Fruit fly (Drosophila melanogaster) whole organism, embryonic: ENCODE measurements around the gene mRpL15.

Experiments
- Ada2b ChIP-seq: fragments of 200-800 bp; sonication (Bioruptor generic); IDR thresholded peaks from 2 replicates; pipeline ENCODE4 v1.3.6; 2022; ENCODE audit warnings: missing biosample characterization, missing genetic modification characterization
- CG10209 ChIP-seq: fragments of 200-800 bp; sonication (Bioruptor generic); optimal IDR thresholded peaks from 3 replicates; lab custom pipeline; 2017; ENCODE audit warnings: missing biosample characterization, mild to moderate bottlenecking, missing genetic modification characterization, missing genetic modification reagents
- CG10366 ChIP-seq: fragments of 200-800 bp; sonication (Bioruptor generic); IDR thresholded peaks from 2 replicates; pipeline ENCODE4 v1.3.6; 2022; ENCODE audit warnings: missing biosample characterization, missing genetic modification characterization
- CG10959 ChIP-seq: fragments of 200-800 bp; sonication (Bioruptor generic); IDR thresholded peaks from 2 replicates; pipeline ENCODE4 v1.3.6; 2022; ENCODE audit warnings: missing biosample characterization, missing genetic modification characterization
- CG11723 ChIP-seq: fragments of 200-800 bp; sonication (Bioruptor generic); optimal IDR thresholded peaks from 2 replicates; lab custom pipeline; 2017; ENCODE audit warnings: missing biosample characterization, mild to moderate bottlenecking, missing genetic modification characterization
- CG12219 ChIP-seq: fragments of 200-800 bp; sonication (Bioruptor generic); optimal IDR thresholded peaks from 3 replicates; lab custom pipeline; 2018; ENCODE audit warnings: missing biosample characterization, mild to moderate bottlenecking, missing genetic modification characterization
- CG1233 ChIP-seq: fragments of 200-800 bp; sonication (Bioruptor generic); optimal IDR thresholded peaks from 4 replicates; lab custom pipeline; 2018; ENCODE audit warnings: missing biosample characterization, mild to moderate bottlenecking, missing genetic modification characterization
- CG14050 ChIP-seq: fragments of 200-800 bp; sonication (Bioruptor generic); IDR thresholded peaks from 3 replicates; pipeline ENCODE4 v1.3.6; 2022; ENCODE audit warnings: missing biosample characterization, missing genetic modification characterization
- CG15601 ChIP-seq: fragments of 200-800 bp; sonication (Bioruptor generic); optimal IDR thresholded peaks from 3 replicates; lab custom pipeline; 2019; ENCODE audit warnings: missing biosample characterization, mild to moderate bottlenecking, missing genetic modification characterization, moderate library complexity
- CG15696 ChIP-seq: fragments of 200-800 bp; sonication (Bioruptor generic); optimal IDR thresholded peaks from 2 replicates; lab custom pipeline; 2019; ENCODE audit warnings: missing biosample characterization, mild to moderate bottlenecking, missing genetic modification characterization, moderate library complexity
- CG16815 ChIP-seq: fragments of 200-800 bp; sonication (Bioruptor generic); optimal IDR thresholded peaks from 3 replicates; lab custom pipeline; 2017; ENCODE audit warnings: missing biosample characterization, mild to moderate bottlenecking, missing genetic modification characterization
- CG17361 ChIP-seq: fragments of 200-800 bp; sonication (Bioruptor generic); IDR thresholded peaks from 3 replicates; pipeline ENCODE4 v1.3.6; 2022; ENCODE audit warnings: missing biosample characterization, missing genetic modification characterization
- CG2875 ChIP-seq: fragments of 200-800 bp; sonication (Bioruptor generic); optimal IDR thresholded peaks from 2 replicates; lab custom pipeline; 2017; ENCODE audit warnings: missing biosample characterization, mild to moderate bottlenecking, missing genetic modification characterization, missing genetic modification reagents
- CG30403 ChIP-seq: fragments of 200-800 bp; sonication (Bioruptor generic); optimal IDR thresholded peaks from 3 replicates; lab custom pipeline; 2016; ENCODE audit warnings: missing biosample characterization, missing genetic modification characterization
- CG32772 ChIP-seq: fragments of 200-800 bp; sonication (Bioruptor generic); IDR thresholded peaks from 2 replicates; pipeline ENCODE4 v1.3.6; 2022; ENCODE audit warnings: missing biosample characterization, missing genetic modification characterization
- CG34376 ChIP-seq: fragments of 200-800 bp; sonication (Bioruptor generic); optimal IDR thresholded peaks from 2 replicates; lab custom pipeline; 2018; ENCODE audit warnings: missing biosample characterization, mild to moderate bottlenecking, missing genetic modification characterization
- CG6791 ChIP-seq: fragments of 200-800 bp; sonication (Bioruptor generic); IDR thresholded peaks from 3 replicates; pipeline ENCODE4 v1.3.6; 2022; ENCODE audit warnings: missing biosample characterization, missing genetic modification characterization; ENCODE audit not compliant: partially characterized antibody
- CG7556 ChIP-seq: fragments of 200-800 bp; sonication (Bioruptor generic); optimal IDR thresholded peaks from 2 replicates; lab custom pipeline; 2017; ENCODE audit warnings: missing biosample characterization, mild to moderate bottlenecking, missing genetic modification characterization
- CG9797 ChIP-seq: fragments of 200-800 bp; sonication (Bioruptor generic); optimal IDR thresholded peaks from 3 replicates; lab custom pipeline; 2018; ENCODE audit warnings: missing biosample characterization, mild to moderate bottlenecking, missing genetic modification characterization
- CkIIα-i1 ChIP-seq: fragments of 200-800 bp; sonication (Bioruptor generic); IDR thresholded peaks from 2 replicates; pipeline ENCODE4 v1.3.6; 2022; ENCODE audit warnings: missing biosample characterization, missing genetic modification characterization
- Dbx ChIP-seq: fragments of 200-800 bp; sonication (Bioruptor generic); IDR thresholded peaks from 3 replicates; pipeline ENCODE4 v1.3.6; 2022; ENCODE audit warnings: missing biosample characterization, missing genetic modification characterization
- Deaf1 ChIP-seq: fragments of 200-800 bp; optimal IDR thresholded peaks from 3 replicates; lab custom pipeline; 2019; ENCODE audit warnings: missing biosample characterization, mild to moderate bottlenecking, missing genetic modification characterization, moderate library complexity
- Doc3 ChIP-seq: fragments of 200-800 bp; sonication (Bioruptor generic); IDR thresholded peaks from 3 replicates; pipeline ENCODE4 v1.3.6; 2022; ENCODE audit warnings: missing biosample characterization, missing genetic modification characterization; ENCODE audit not compliant: partially characterized antibody
- H2.0 ChIP-seq: fragments of 200-800 bp; sonication (Bioruptor generic); IDR thresholded peaks from 2 replicates; pipeline ENCODE4 v1.3.6; 2022; ENCODE audit warnings: missing biosample characterization, missing genetic modification characterization
- MBD-R2 ChIP-seq: fragments of 200-800 bp; sonication (Bioruptor generic); IDR thresholded peaks from 2 replicates; pipeline ENCODE4 v1.3.6; 2022; ENCODE audit warnings: missing biosample characterization, missing genetic modification characterization
- Mad ChIP-seq: fragments of 200-800 bp; sonication (Bioruptor generic); optimal IDR thresholded peaks from 2 replicates; lab custom pipeline; 2016; ENCODE audit warnings: missing biosample characterization, missing genetic modification characterization
- NC2α ChIP-seq: fragments of 200-800 bp; sonication (Bioruptor generic); optimal IDR thresholded peaks from 2 replicates; lab custom pipeline; 2016; ENCODE audit warnings: missing biosample characterization, missing genetic modification characterization
- Rx ChIP-seq: fragments of 200-800 bp; sonication (Bioruptor generic); IDR thresholded peaks from 2 replicates; pipeline ENCODE4 v1.3.6; 2022; ENCODE audit warnings: missing biosample characterization, missing genetic modification characterization
- Scr ChIP-seq: fragments of 200-800 bp; sonication (Bioruptor generic); IDR thresholded peaks from 2 replicates; pipeline ENCODE4 v1.3.6; 2022; ENCODE audit warnings: missing biosample characterization, missing genetic modification characterization; ENCODE audit not compliant: partially characterized antibody
- Sry-δ ChIP-seq: fragments of 200-800 bp; sonication (Bioruptor generic); optimal IDR thresholded peaks from 2 replicates; lab custom pipeline; 2016; ENCODE audit warnings: missing biosample characterization, missing genetic modification characterization
- al ChIP-seq: fragments of 200-800 bp; sonication (Bioruptor generic); IDR thresholded peaks from 2 replicates; pipeline ENCODE4 v1.3.6; 2022; ENCODE audit warnings: missing biosample characterization, missing genetic modification characterization
- ash1 ChIP-seq: fragments of 200-800 bp; sonication (Bioruptor generic); optimal IDR thresholded peaks from 2 replicates; lab custom pipeline; 2018; ENCODE audit warnings: missing biosample characterization, mild to moderate bottlenecking, missing genetic modification characterization
- btn ChIP-seq: fragments of 200-800 bp; sonication (Bioruptor generic); optimal IDR thresholded peaks from 2 replicates; lab custom pipeline; 2016; ENCODE audit warnings: missing biosample characterization, missing genetic modification characterization
- cato ChIP-seq: fragments of 200-800 bp; sonication (Bioruptor generic); optimal IDR thresholded peaks from 2 replicates; lab custom pipeline; 2016; ENCODE audit warnings: missing biosample characterization, missing genetic modification characterization, borderline replicate concordance
- crp ChIP-seq, 2 experiments: fragments of 200-800 bp; sonication (Bioruptor generic); optimal IDR thresholded peaks; 2 replicates in 1 of 2; 3 replicates in 1 of 2; lab custom pipeline; 2017; ENCODE audit warnings: missing biosample characterization in 2 of 2, missing genetic modification characterization in 2 of 2, mild to moderate bottlenecking in 1 of 2, moderate library complexity in 1 of 2
- da ChIP-seq: fragments of 200-800 bp; sonication (Bioruptor generic); optimal IDR thresholded peaks from 2 replicates; lab custom pipeline; 2016; ENCODE audit warnings: missing biosample characterization, missing genetic modification characterization
- dm ChIP-seq: fragments of 200-800 bp; sonication (Bioruptor generic); optimal IDR thresholded peaks from 3 replicates; lab custom pipeline; 2016; ENCODE audit warnings: missing biosample characterization, missing genetic modification characterization
- dpn ChIP-seq, 2 experiments: fragments of 200-800 bp; sonication (Bioruptor generic); optimal IDR thresholded peaks; 3 replicates each; lab custom pipeline; 2016; ENCODE audit warnings: missing biosample characterization in 2 of 2, missing genetic modification characterization in 2 of 2
- esg ChIP-seq: fragments of 200-800 bp; sonication (Bioruptor generic); conservative IDR thresholded peaks from 2 replicates; pipeline ENCODE4 v1.3.6; 2022; ENCODE audit warnings: missing biosample characterization, missing genetic modification characterization
- gcm2 ChIP-seq: fragments of 200-800 bp; sonication (Bioruptor generic); optimal IDR thresholded peaks from 2 replicates; lab custom pipeline; 2016; ENCODE audit warnings: missing biosample characterization, missing genetic modification characterization
- hth ChIP-seq: fragments of >200 bp; optimal IDR thresholded peaks from 2 replicates; lab custom pipeline; 2017; ENCODE audit warnings: inconsistent platforms
- lilli ChIP-seq: fragments of 200-800 bp; sonication (Bioruptor generic); optimal IDR thresholded peaks from 3 replicates; lab custom pipeline; 2016; ENCODE audit warnings: missing biosample characterization, missing genetic modification characterization
- lola ChIP-seq, 3 experiments: fragments of >200 bp in 2 of 3; fragments of 200-800 bp in 1 of 3; sonication (Bioruptor generic) in 1 of 3; optimal IDR thresholded peaks; 2 replicates each; lab custom pipeline; 2017 to 2019; ENCODE audit warnings: missing biosample characterization in 3 of 3, missing genetic modification characterization in 3 of 3, mild to moderate bottlenecking in 1 of 3, moderate library complexity in 1 of 3
- nerfin-1 ChIP-seq: fragments of 200-800 bp; sonication (Bioruptor generic); optimal IDR thresholded peaks from 3 replicates; lab custom pipeline; 2019; ENCODE audit warnings: missing biosample characterization, mild to moderate bottlenecking, missing genetic modification characterization, moderate library complexity
- p53 ChIP-seq: fragments of 200-800 bp; sonication (Bioruptor generic); optimal IDR thresholded peaks from 2 replicates; lab custom pipeline; 2016; ENCODE audit warnings: missing biosample characterization, missing genetic modification characterization
- pho ChIP-seq: fragments of 200-800 bp; sonication (Bioruptor generic); optimal IDR thresholded peaks from 2 replicates; lab custom pipeline; 2016; ENCODE audit warnings: missing biosample characterization, missing genetic modification characterization
- repo ChIP-seq: fragments of 200-800 bp; sonication (Bioruptor generic); optimal IDR thresholded peaks from 2 replicates; lab custom pipeline; 2016; ENCODE audit warnings: missing biosample characterization, missing genetic modification characterization
- sisA ChIP-seq: fragments of 200-800 bp; sonication (Bioruptor generic); IDR thresholded peaks from 2 replicates; pipeline ENCODE4 v1.3.6; 2022; ENCODE audit warnings: missing biosample characterization, missing genetic modification characterization
- tin ChIP-seq: fragments of 200-800 bp; sonication (Bioruptor generic); optimal IDR thresholded peaks from 3 replicates; lab custom pipeline; 2016; ENCODE audit warnings: missing biosample characterization, missing genetic modification characterization
- tx ChIP-seq: fragments of 200-800 bp; sonication (Bioruptor generic); optimal IDR thresholded peaks from 2 replicates; lab custom pipeline; 2016; ENCODE audit warnings: missing biosample characterization, missing genetic modification characterization

mRpL15 gene

DNA sequence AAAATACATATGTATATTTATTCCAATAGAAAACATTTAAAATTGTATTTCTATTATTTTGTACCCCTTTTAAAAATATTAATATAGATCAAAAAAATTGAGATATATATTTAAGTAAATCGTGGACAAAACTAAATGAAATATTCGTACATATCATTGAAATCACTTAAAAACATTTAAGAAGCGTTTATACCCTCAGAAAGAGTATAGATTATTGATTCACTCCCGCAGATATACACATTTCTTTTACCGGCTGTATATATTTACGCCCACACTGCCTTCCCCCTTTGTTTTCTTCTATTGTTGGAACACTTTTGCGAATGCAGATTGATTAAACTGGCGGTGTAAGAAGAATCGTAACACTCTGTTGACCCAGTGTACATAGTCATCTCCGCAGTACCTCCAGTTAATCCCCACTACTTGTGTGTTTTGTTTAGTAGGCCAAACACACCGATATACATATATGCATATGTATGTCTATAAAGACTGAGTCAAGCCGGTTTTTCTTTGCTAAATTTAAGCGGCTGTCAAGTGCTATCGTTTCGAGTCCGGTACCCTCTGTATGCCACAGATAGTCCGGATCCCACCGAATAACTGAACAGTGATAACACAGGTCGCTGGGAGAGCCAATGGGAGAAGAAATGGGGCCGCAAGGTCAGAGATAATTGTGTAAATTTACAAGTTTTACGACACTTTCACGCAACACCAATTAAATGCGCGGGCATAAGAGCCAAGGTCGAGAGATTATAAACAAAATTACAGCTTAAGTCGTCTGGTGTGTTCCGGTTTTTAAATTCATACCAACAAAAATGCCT, 35.7 kb upstream of the mRpL15 start (continued):
- TF ChIP-seq Doc3 (GFP tag; lab: Robert Waterston, UW): no peak
- no peak for TF ChIP-seq ash1 (GFP tag; lab: Kevin White, UChicago)
- peak; percentile 25 for TF ChIP-seq dm (GFP tag; lab: Kevin White, UChicago)
- peak; percentile 1 for TF ChIP-seq Sry-δ (GFP tag; lab: Kevin White, UChicago)
- TF ChIP-seq tin (GFP tag; lab: Kevin White, UChicago): no peak
- peak; percentile 22 for TF ChIP-seq lilli
- no peak for TF ChIP-seq sisA (GFP tag; lab: Robert Waterston, UW)
- TF ChIP-seq Ada2b (GFP tag; lab: Robert Waterston, UW): no peak
- no peak for TF ChIP-seq CG9797 (GFP tag; lab: Kevin White, UChicago)
- TF ChIP-seq CG16815: no peak
- TF ChIP-seq CG14050: no peak
- peak; percentile 25 to 59 for TF ChIP-seq dpn (GFP tag; optimal IDR thresholded peaks at IDR 0.05; lab: Kevin White, UChicago)
- no peak for TF ChIP-seq tx (GFP tag; lab: Kevin White, UChicago)
- no peak for TF ChIP-seq hth
- peak; percentile 50 for TF ChIP-seq Mad (GFP tag; lab: Kevin White, UChicago)
- no peak for TF ChIP-seq MBD-R2 (GFP tag; lab: Robert Waterston, UW)
- no peak for TF ChIP-seq gcm2
- TF ChIP-seq CG15696: peak; percentile 71
- TF ChIP-seq lola (GFP tag; optimal IDR thresholded peaks at IDR 0.05; lab: Kevin White, UChicago): peak in 1 of 3 experiments; percentile 49
- peak; percentile 23 for TF ChIP-seq repo (GFP tag; lab: Kevin White, UChicago)
- TF ChIP-seq H2.0 (GFP tag; lab: Robert Waterston, UW): no peak
- peak; percentile 32 for TF ChIP-seq cato (GFP tag; lab: Kevin White, UChicago)
- TF ChIP-seq NC2α (GFP tag; lab: Kevin White, UChicago): peak; percentile 60
- TF ChIP-seq crp (GFP tag; optimal IDR thresholded peaks at IDR 0.05; lab: Kevin White, UChicago): no peak
- TF ChIP-seq CG17361: peak; percentile 77
- TF ChIP-seq nerfin-1 (tag; lab: Kevin White, UChicago): peak; percentile 49
- TF ChIP-seq Deaf1: no peak
- TF ChIP-seq Rx (GFP tag; lab: Robert Waterston, UW): no peak
- TF ChIP-seq CG10209 (GFP tag; lab: Kevin White, UChicago): peak; percentile 76
- TF ChIP-seq CG1233 (GFP tag; lab: Kevin White, UChicago): peak; percentile 69
- TF ChIP-seq CG15601 (tag; lab: Kevin White, UChicago): peak; percentile 63
- peak; percentile 30 for TF ChIP-seq CG12219 (GFP tag; lab: Kevin White, UChicago)
- peak; percentile 44 for TF ChIP-seq CG7556 (GFP tag; lab: Kevin White, UChicago)
- peak; percentile 44; the same call in 1 of the 3 replicates for TF ChIP-seq Dbx (GFP tag; lab: Robert Waterston, UW)
- TF ChIP-seq da: peak; percentile 46
- TF ChIP-seq btn (GFP tag; lab: Kevin White, UChicago): peak; percentile 45
- TF ChIP-seq p53 (GFP tag; lab: Kevin White, UChicago): peak; percentile 50
- peak; percentile 22 for TF ChIP-seq CG34376 (GFP tag; lab: Kevin White, UChicago)
- TF ChIP-seq CkIIα-i1: no peak
- TF ChIP-seq CG10366 (GFP tag; lab: Robert Waterston, UW): no peak
- TF ChIP-seq CG10959 (GFP tag; lab: Robert Waterston, UW): peak; percentile 6; the same call in 1 of the 2 replicates
- no peak for TF ChIP-seq esg (GFP tag; lab: Robert Waterston, UW)
- TF ChIP-seq CG2875 (GFP tag; lab: Kevin White, UChicago): peak; percentile 79
- TF ChIP-seq CG6791: no peak
- TF ChIP-seq CG30403 (GFP tag; lab: Kevin White, UChicago): peak; percentile 9
- no peak for TF ChIP-seq CG32772 (GFP tag; lab: Robert Waterston, UW)
- TF ChIP-seq CG11723: peak; percentile 44
- no peak for TF ChIP-seq al (GFP tag; lab: Robert Waterston, UW)
- no peak for TF ChIP-seq pho
- no peak for TF ChIP-seq Scr (GFP tag; lab: Robert Waterston, UW)
